Fruit fly (Drosophila melanogaster): ENCODE data around the gene CG3021.

The CG3021 gene

DNA sequence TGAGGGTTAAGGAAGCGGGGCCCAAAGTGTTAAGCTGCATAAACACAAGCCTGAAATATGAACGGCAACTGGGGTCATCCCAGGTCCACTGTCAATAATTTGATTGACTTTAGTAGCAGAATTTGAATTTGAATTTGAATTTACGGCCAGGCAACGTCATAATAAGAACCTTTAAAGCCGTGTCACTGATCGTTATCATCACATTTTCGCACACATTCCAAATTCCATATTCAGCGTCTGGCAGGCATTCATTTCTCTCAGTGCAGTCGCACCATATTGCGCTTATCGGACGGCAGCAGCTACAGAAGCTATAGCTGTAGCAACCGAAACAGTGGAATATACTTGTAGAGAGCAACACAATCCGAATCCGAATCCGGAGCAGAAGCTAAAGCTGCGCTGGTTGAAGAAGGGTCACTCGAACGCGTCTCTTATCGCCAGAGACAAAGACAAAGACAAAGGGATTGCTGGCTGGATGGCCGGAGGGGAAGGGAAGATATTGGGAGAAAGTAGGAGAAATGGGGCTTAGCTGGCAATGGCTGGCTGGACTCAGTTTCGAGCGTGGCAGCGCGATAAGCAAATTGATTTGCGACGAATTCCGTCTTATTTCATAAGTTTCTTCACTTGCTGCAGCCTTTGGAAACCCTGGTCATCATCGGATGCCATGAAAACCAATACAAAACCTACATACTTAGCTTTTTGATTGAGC is 26.2 kb downstream of the CG3021 start (continued):
- TF ChIP-seq CG4318 (GFP tag; optimal IDR thresholded peaks at IDR 0.05) (peak; percentile 33), CG16779 (tag; optimal IDR thresholded peaks at IDR 0.05) (peak; percentile 25), CG1621 (tag; optimal IDR thresholded peaks at IDR 0.05) (peak; percentile 57), Sox15 (GFP tag; optimal IDR thresholded peaks at IDR 0.05) (peak; percentile 68), Hr4 (GFP tag; optimal IDR thresholded peaks at IDR 0.05) (peak; percentile 55), Ets96B (tag; optimal IDR thresholded peaks at IDR 0.05) (peak; percentile 61), CG10669 (GFP tag; optimal IDR thresholded peaks at IDR 0.05) (peak; percentile 56), vri (GFP tag; optimal IDR thresholded peaks at IDR 0.05) (peak; percentile 63), Sox14 (GFP tag; optimal IDR thresholded peaks at IDR 0.05) (peak; percentile 63)

- 0 out of 3 replicates have a peak, but pooled peaks have one; percentile 19 for TF ChIP-seq CG6163 (GFP tag; IDR thresholded peaks at IDR 0.05)
- no peak for TF ChIP-seq CG11294 (GFP tag; IDR thresholded peaks at IDR 0.05)
These were observed 29.7 kb downstream of the CG3021 start for dm6 chrX:1056338-1056737.

dm6 chrX:1063143-1063542 is 36.6 kb downstream of the CG3021 start:
- no peak for TF ChIP-seq CG4318 (GFP tag; optimal IDR thresholded peaks at IDR 0.05)
- TF ChIP-seq svp (GFP tag): peak; percentile 38
- no peak for TF ChIP-seq ss (GFP tag; optimal IDR thresholded peaks at IDR 0.05)
- no peak for TF ChIP-seq achi (GFP tag; optimal IDR thresholded peaks at IDR 0.05)
- no peak for TF ChIP-seq lz (GFP tag; optimal IDR thresholded peaks at IDR 0.05)
- TF ChIP-seq fkh (GFP tag; optimal IDR thresholded peaks at IDR 0.05): no peak
